Fruit fly (Drosophila melanogaster): ENCODE measurements around the gene srw.

srw gene

dm6 chr3L:4283428-4284089, at the start of gene srw, which contains the start of gene CG1316:
Gene srw, minus strand, starts transcription at chr3L:4283478.
Gene CG1316, plus strand, starts transcription at chr3L:4283851.
- no peak for TF ChIP-seq Jra (GFP tag; optimal IDR thresholded peaks at IDR 0.05)
- TF ChIP-seq Hnf4 (GFP tag; optimal IDR thresholded peaks at IDR 0.05): peak; percentile 44
- no peak for TF ChIP-seq dsf (GFP tag; optimal IDR thresholded peaks at IDR 0.05; ENCODE audit: borderline replicate concordance)
- no peak for TF ChIP-seq br (GFP tag; optimal IDR thresholded peaks at IDR 0.05)
- no peak for TF ChIP-seq N (GFP tag; optimal IDR thresholded peaks at IDR 0.05)
- no peak for TF ChIP-seq GATAd (GFP tag; optimal IDR thresholded peaks at IDR 0.05)
- no peak for TF ChIP-seq sage (GFP tag; optimal IDR thresholded peaks at IDR 0.05)
- TF ChIP-seq woc (GFP tag; optimal IDR thresholded peaks at IDR 0.05): no peak
- TF ChIP-seq h (GFP tag; optimal IDR thresholded peaks at IDR 0.05): peak; percentile 45
- no peak for TF ChIP-seq Mio (GFP tag; optimal IDR thresholded peaks at IDR 0.05)
- TF ChIP-seq HLH106 (tag; optimal IDR thresholded peaks at IDR 0.05): no peak
- no peak for TF ChIP-seq sv (GFP tag; optimal IDR thresholded peaks at IDR 0.05)
- no peak for TF ChIP-seq Abd-B (GFP tag; optimal IDR thresholded peaks at IDR 0.05)
- TF ChIP-seq OdsH (GFP tag; optimal IDR thresholded peaks at IDR 0.05): no peak
- TF ChIP-seq pan (optimal IDR thresholded peaks at IDR 0.05): no peak
- no peak for TF ChIP-seq dmrt93B (GFP tag; optimal IDR thresholded peaks at IDR 0.05)
- TF ChIP-seq lola (GFP tag; optimal IDR thresholded peaks at IDR 0.05): no peak

DNA sequence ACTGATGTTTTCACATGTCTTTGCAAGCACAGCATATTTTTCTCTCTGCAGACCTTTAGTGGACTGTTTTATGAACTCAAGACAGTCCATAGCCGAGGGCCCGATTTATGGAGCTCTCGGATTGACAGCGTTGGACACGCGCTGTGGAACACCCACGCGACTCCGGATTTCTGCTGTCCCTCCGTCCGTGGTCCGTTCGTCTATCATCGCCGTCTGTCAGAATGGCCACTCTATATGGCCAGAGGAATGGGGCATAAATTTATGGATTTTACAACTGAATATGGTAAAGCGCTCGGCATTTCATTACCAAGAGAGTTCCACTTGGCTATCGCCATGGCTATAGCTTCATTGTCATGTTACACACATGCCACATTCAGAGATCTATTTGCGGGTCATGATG, 44.8 kb upstream of the srw start:
- no peak for TF ChIP-seq OdsH (GFP tag; optimal IDR thresholded peaks at IDR 0.05)
- TF ChIP-seq usp (GFP tag; optimal IDR thresholded peaks at IDR 0.05): no peak
- TF ChIP-seq foxo (GFP tag; optimal IDR thresholded peaks at IDR 0.05): no peak
- no peak for TF ChIP-seq tai (GFP tag; optimal IDR thresholded peaks at IDR 0.05)
- TF ChIP-seq HLH106 (tag; optimal IDR thresholded peaks at IDR 0.05): no peak
- no peak for TF ChIP-seq h (GFP tag; optimal IDR thresholded peaks at IDR 0.05)
- no peak for TF ChIP-seq Mio (GFP tag; optimal IDR thresholded peaks at IDR 0.05)
- TF ChIP-seq brk (GFP tag; optimal IDR thresholded peaks at IDR 0.05): no peak
- TF ChIP-seq dl (GFP tag; optimal IDR thresholded peaks at IDR 0.05; ENCODE audit: insufficient read depth in 1 of 2, partially characterized antibody in 2 of 2): no peak
- no peak for TF ChIP-seq Sp1 (GFP tag; optimal IDR thresholded peaks at IDR 0.05)

dm6 chr3L:4322032-4322617, 38.8 kb upstream of the srw start, which contains the start of gene CG15014:
Gene CG15014, minus strand, starts transcription at chr3L:4322259.
- TF ChIP-seq Abd-B (GFP tag; optimal IDR thresholded peaks at IDR 0.05) (no peak), psq (GFP tag; optimal IDR thresholded peaks at IDR 0.05) (no peak), Myc (optimal IDR thresholded peaks at IDR 0.05) (no peak), dmrt93B (GFP tag; optimal IDR thresholded peaks at IDR 0.05) (no peak), CG9705 (GFP tag; optimal IDR thresholded peaks at IDR 0.05) (no peak), br (GFP tag; optimal IDR thresholded peaks at IDR 0.05) (no peak), ey (GFP tag; optimal IDR thresholded peaks at IDR 0.05) (no peak), N (GFP tag; optimal IDR thresholded peaks at IDR 0.05) (no peak), Dfd (GFP tag; optimal IDR thresholded peaks at IDR 0.05) (no peak), jim (GFP tag; optimal IDR thresholded peaks at IDR 0.05) (no peak), dl (GFP tag; optimal IDR thresholded peaks at IDR 0.05; ENCODE audit: insufficient read depth in 1 of 2, partially characterized antibody in 2 of 2) (no peak), foxo (GFP tag; optimal IDR thresholded peaks at IDR 0.05) (no peak), Hr78 (GFP tag; optimal IDR thresholded peaks at IDR 0.05) (no peak), h (GFP tag; optimal IDR thresholded peaks at IDR 0.05) (no peak), sage (GFP tag; optimal IDR thresholded peaks at IDR 0.05) (no peak), lola (GFP tag; optimal IDR thresholded peaks at IDR 0.05) (no peak), sv (GFP tag; optimal IDR thresholded peaks at IDR 0.05) (no peak), fru (GFP tag; optimal IDR thresholded peaks at IDR 0.05) (no peak), rgr (GFP tag; optimal IDR thresholded peaks at IDR 0.05) (no peak)

- TF ChIP-seq h (GFP tag; optimal IDR thresholded peaks at IDR 0.05) (peak; percentile 12), fru (GFP tag; optimal IDR thresholded peaks at IDR 0.05) (peak; percentile 64), Vsx2 (GFP tag; optimal IDR thresholded peaks at IDR 0.05; ENCODE audit: partially characterized antibody) (no peak), Hnf4 (GFP tag; optimal IDR thresholded peaks at IDR 0.05) (peak; percentile 13)
These were observed 35.7 kb upstream of the srw start, which contains the start of gene PMP34 for dm6 chr3L:4318677-4319580. Gene PMP34, plus strand, starts transcription at chr3L:4318755.

Measured in whole organism, wandering third instar larva.